Worm (Caenorhabditis elegans) whole organism, L1 larva: ENCODE results near the gene clec-79.

Experiments used
- C16A3.4 ChIP-seq: fragments of 150-350 bp; optimal IDR thresholded peaks from 2 replicates; lab custom pipeline; 2014; ENCODE audit warnings: missing biosample characterization, missing genetic modification characterization
- Y116A8C.19 ChIP-seq: sonication (generic microtip); optimal IDR thresholded peaks from 2 replicates; lab custom pipeline; 2016; ENCODE audit warnings: missing compliant biosample characterization, missing genetic modification characterization, borderline replicate concordance
- alr-1 ChIP-seq: fragments of 200-800 bp; sonication (Bioruptor generic); optimal IDR thresholded peaks from 2 replicates; lab custom pipeline; 2018; ENCODE audit warnings: borderline replicate concordance, mild to moderate bottlenecking, missing genetic modification characterization, missing compliant biosample characterization
- aly-2 ChIP-seq: fragments of 150-350 bp; optimal IDR thresholded peaks from 2 replicates; lab custom pipeline; 2014; ENCODE audit warnings: missing biosample characterization, missing genetic modification characterization
- ama-1 ChIP-seq: fragments of 150-350 bp; optimal IDR thresholded peaks from 2 replicates; lab custom pipeline; 2014
- blmp-1 ChIP-seq: fragments of 150-350 bp; optimal IDR thresholded peaks from 2 replicates; lab custom pipeline; 2014; ENCODE audit warnings: missing biosample characterization, missing genetic modification characterization
- ceh-63 ChIP-seq: fragments of 200-800 bp; sonication (Bioruptor generic); optimal IDR thresholded peaks from 2 replicates; lab custom pipeline; 2018; ENCODE audit warnings: mild to moderate bottlenecking, missing genetic modification characterization, missing compliant biosample characterization
- ceh-82 ChIP-seq, 3 experiments: fragments of 150-350 bp in 1 of 3; sonication (generic microtip) in 2 of 3; optimal IDR thresholded peaks; 2 replicates each; lab custom pipeline; 2014 to 2017; ENCODE audit warnings: missing biosample characterization in 3 of 3, missing genetic modification characterization in 3 of 3
- dsc-1 ChIP-seq: sonication (generic microtip); optimal IDR thresholded peaks from 2 replicates; lab custom pipeline; 2016; ENCODE audit warnings: mild to moderate bottlenecking, missing genetic modification characterization, missing compliant biosample characterization
- efl-1 ChIP-seq, 4 experiments: fragments of 150-350 bp; optimal IDR thresholded peaks in 3 of 4; peaks in 1 of 4; 1 replicate in 1 of 4; 2 replicates in 3 of 4; lab custom pipeline; 2014; ENCODE audit warnings: missing biosample characterization in 2 of 4, missing genetic modification characterization in 2 of 4, missing genetic modification reagents in 2 of 4
- egl-27 ChIP-seq, 2 experiments: fragments of 150-350 bp in 1 of 2; sonication (generic microtip); optimal IDR thresholded peaks; 3 replicates each; lab custom pipeline; 2017 to 2018; ENCODE audit warnings: missing biosample characterization in 2 of 2, missing genetic modification characterization in 2 of 2, missing genetic modification reagents in 2 of 2
- fkh-10 ChIP-seq: sonication (generic microtip); optimal IDR thresholded peaks from 2 replicates; lab custom pipeline; 2017; ENCODE audit warnings: missing biosample characterization, missing genetic modification reagents, missing genetic modification characterization
- fos-1 ChIP-seq: fragments of 150-350 bp; optimal IDR thresholded peaks from 2 replicates; lab custom pipeline; 2014; ENCODE audit warnings: missing biosample characterization, missing genetic modification characterization
- hlh-4 ChIP-seq: sonication (generic microtip); optimal IDR thresholded peaks from 2 replicates; lab custom pipeline; 2016; ENCODE audit warnings: mild to moderate bottlenecking, missing genetic modification characterization, missing compliant biosample characterization
- irx-1 ChIP-seq: sonication (generic microtip); optimal IDR thresholded peaks from 2 replicates; lab custom pipeline; 2016; ENCODE audit warnings: missing genetic modification characterization, missing compliant biosample characterization
- jun-1 ChIP-seq: fragments of 150-350 bp; optimal IDR thresholded peaks from 2 replicates; lab custom pipeline; 2014; ENCODE audit warnings: missing biosample characterization, missing genetic modification reagents, missing genetic modification characterization
- lin-13 ChIP-seq: fragments of 150-350 bp; optimal IDR thresholded peaks from 2 replicates; lab custom pipeline; 2014; ENCODE audit warnings: missing biosample characterization, missing genetic modification reagents, missing genetic modification characterization
- lin-14 ChIP-seq: fragments of 200-800 bp; sonication (Bioruptor generic); optimal IDR thresholded peaks from 2 replicates; lab custom pipeline; 2018; ENCODE audit warnings: mild to moderate bottlenecking, missing genetic modification characterization, moderate library complexity, missing compliant biosample characterization
- lin-35 ChIP-seq, 2 experiments: fragments of 150-350 bp; optimal IDR thresholded peaks; 2 replicates each; lab custom pipeline; 2014; ENCODE audit warnings: missing biosample characterization in 2 of 2, missing genetic modification characterization in 2 of 2, missing genetic modification reagents in 2 of 2
- mdl-1 ChIP-seq, 2 experiments: fragments of 150-350 bp; optimal IDR thresholded peaks; 2 replicates each; lab custom pipeline; 2014 to 2017; ENCODE audit warnings: missing biosample characterization in 2 of 2, missing genetic modification characterization in 2 of 2, inconsistent platforms in 1 of 2
- mep-1 ChIP-seq: fragments of 150-350 bp; optimal IDR thresholded peaks from 2 replicates; lab custom pipeline; 2014; ENCODE audit warnings: missing biosample characterization, missing genetic modification characterization
- nhr-12 ChIP-seq: sonication (generic microtip); optimal IDR thresholded peaks from 2 replicates; lab custom pipeline; 2017; ENCODE audit warnings: missing biosample characterization, missing genetic modification characterization
- nhr-28 ChIP-seq: fragments of 150-350 bp; optimal IDR thresholded peaks from 2 replicates; lab custom pipeline; 2014; ENCODE audit warnings: missing biosample characterization, missing genetic modification characterization
- nhr-71 ChIP-seq: sonication (generic microtip); optimal IDR thresholded peaks from 2 replicates; lab custom pipeline; 2016; ENCODE audit warnings: mild to moderate bottlenecking, missing genetic modification characterization, moderate library complexity, missing compliant biosample characterization
- nhr-77 ChIP-seq: fragments of 150-350 bp; optimal IDR thresholded peaks from 2 replicates; lab custom pipeline; 2014; ENCODE audit warnings: missing biosample characterization, missing genetic modification characterization
- nhr-84 ChIP-seq: sonication (generic microtip); optimal IDR thresholded peaks from 2 replicates; lab custom pipeline; 2017; ENCODE audit warnings: missing biosample characterization, missing genetic modification characterization
- nhr-90 ChIP-seq: sonication (generic microtip); optimal IDR thresholded peaks from 2 replicates; lab custom pipeline; 2016; ENCODE audit warnings: mild to moderate bottlenecking, missing genetic modification characterization, missing compliant biosample characterization; ENCODE audit not compliant: poor library complexity
- pqm-1 ChIP-seq: sonication (generic microtip); optimal IDR thresholded peaks from 3 replicates; lab custom pipeline; 2017; ENCODE audit warnings: missing biosample characterization, missing genetic modification characterization
- rnt-1 ChIP-seq: sonication (generic microtip); optimal IDR thresholded peaks from 2 replicates; lab custom pipeline; 2016; ENCODE audit warnings: mild to moderate bottlenecking, missing genetic modification characterization, moderate library complexity, missing compliant biosample characterization
- sox-4 ChIP-seq: sonication (generic microtip); optimal IDR thresholded peaks from 2 replicates; lab custom pipeline; 2016; ENCODE audit warnings: missing genetic modification characterization, missing compliant biosample characterization
- tbx-2 ChIP-seq: sonication (generic microtip); optimal IDR thresholded peaks from 2 replicates; lab custom pipeline; 2016; ENCODE audit warnings: missing genetic modification characterization, missing compliant biosample characterization
- tlp-1 ChIP-seq: fragments of 150-350 bp; optimal IDR thresholded peaks from 2 replicates; lab custom pipeline; 2014; ENCODE audit warnings: missing biosample characterization, missing genetic modification characterization
- unc-30 ChIP-seq: sonication (generic microtip); optimal IDR thresholded peaks from 2 replicates; lab custom pipeline; 2017; ENCODE audit warnings: missing biosample characterization, missing genetic modification characterization
- unc-98 ChIP-seq: fragments of 200-800 bp; sonication (Bioruptor generic); IDR thresholded peaks from 2 replicates; pipeline ENCODE4 v1.3.6; 2022; ENCODE audit warnings: missing genetic modification characterization, missing compliant biosample characterization
- zag-1 ChIP-seq: fragments of 150-350 bp; optimal IDR thresholded peaks from 2 replicates; lab custom pipeline; 2014; ENCODE audit warnings: missing biosample characterization, missing genetic modification characterization
- ztf-11 ChIP-seq, 2 experiments: sonication (generic microtip); optimal IDR thresholded peaks; 2 replicates each; lab custom pipeline; 2016 to 2017; ENCODE audit warnings: missing genetic modification characterization in 2 of 2, missing biosample characterization in 1 of 2, missing compliant biosample characterization in 1 of 2

Gene clec-79

ce11 chrIV:4007697-4008096, 34.5 kb downstream of the clec-79 start, which contains the start of gene W02C12.2:
W02C12.2 (minus strand) TSS chrIV:4007973.
- TF ChIP-seq rnt-1 (tag; lab: Kevin White, UChicago), result peak; percentile 6
- TF ChIP-seq mep-1, result no peak
- no peak for TF ChIP-seq nhr-12 (tag; lab: Kevin White, UChicago)
- peak in 1 of 3 experiments; percentile 44 for TF ChIP-seq ceh-82 (tag; optimal IDR thresholded peaks at IDR 0.05; lab: Kevin White, UChicago)
- TF ChIP-seq efl-1 (optimal IDR thresholded peaks at IDR 0.05; lab: Kevin White, UChicago), result no peak
- TF ChIP-seq efl-1 (GFP tag; optimal IDR thresholded peaks at IDR 0.05 in 1 of 2; lab: Kevin White, UChicago), result no peak
- TF ChIP-seq lin-14 (GFP tag; lab: Kevin White, UChicago), result peak; percentile 71
- TF ChIP-seq alr-1 (tag; lab: Kevin White, UChicago), result no peak
- no peak for TF ChIP-seq ceh-63 (GFP tag; lab: Kevin White, UChicago)
- no peak for TF ChIP-seq tbx-2 (tag; lab: Kevin White, UChicago)
- TF ChIP-seq lin-35 (GFP tag; optimal IDR thresholded peaks at IDR 0.05; lab: Kevin White, UChicago), result peak in 1 of 2 experiments; percentile 9
- no peak for TF ChIP-seq mdl-1 (tag; optimal IDR thresholded peaks at IDR 0.05; lab: Kevin White, UChicago)
- TF ChIP-seq zag-1 (tag; lab: Kevin White, UChicago), result no peak
- no peak for TF ChIP-seq ztf-11 (tag; optimal IDR thresholded peaks at IDR 0.05; lab: Kevin White, UChicago)
- TF ChIP-seq lin-13, result no peak
- TF ChIP-seq tlp-1 (tag; lab: Kevin White, UChicago), result no peak
- no peak for TF ChIP-seq nhr-90
- no peak for TF ChIP-seq ama-1 (lab: Kevin White, UChicago)
- TF ChIP-seq sox-4 (tag; lab: Kevin White, UChicago), result no peak
- TF ChIP-seq, all 84 proteins: peak for 4

- no peak for TF ChIP-seq Y116A8C.19 (tag; lab: Kevin White, UChicago)
- no peak for TF ChIP-seq dsc-1 (tag; lab: Kevin White, UChicago)
- TF ChIP-seq irx-1 (tag; lab: Kevin White, UChicago), result no peak
- no peak for TF ChIP-seq rnt-1 (tag; lab: Kevin White, UChicago)
- TF ChIP-seq blmp-1 (tag; lab: Kevin White, UChicago), result peak; percentile 95
- no peak for TF ChIP-seq hlh-4 (tag; lab: Kevin White, UChicago)
- TF ChIP-seq pqm-1, result no peak
- no peak for TF ChIP-seq egl-27 (tag; optimal IDR thresholded peaks at IDR 0.05; lab: Kevin White, UChicago)
- no peak for TF ChIP-seq nhr-84 (tag; lab: Kevin White, UChicago)
- no peak for TF ChIP-seq nhr-90
- no peak for TF ChIP-seq fkh-10 (GFP tag; lab: Kevin White, UChicago)
- peak; percentile 34 for TF ChIP-seq lin-14 (GFP tag; lab: Kevin White, UChicago)
- no peak for TF ChIP-seq aly-2
- no peak for TF ChIP-seq nhr-77 (tag; lab: Kevin White, UChicago)
- no peak for TF ChIP-seq jun-1 (tag; lab: Kevin White, UChicago)
- no peak for TF ChIP-seq tbx-2 (tag; lab: Kevin White, UChicago)
- TF ChIP-seq alr-1 (tag; lab: Kevin White, UChicago), result no peak
- TF ChIP-seq nhr-71 (tag; lab: Kevin White, UChicago), result no peak
- no peak for TF ChIP-seq fos-1
- no peak for TF ChIP-seq nhr-28 (tag; lab: Kevin White, UChicago)
- TF ChIP-seq efl-1 (optimal IDR thresholded peaks at IDR 0.05; lab: Kevin White, UChicago), result no peak
- peak in 1 of 2 experiments; percentile 1 for TF ChIP-seq efl-1 (GFP tag; optimal IDR thresholded peaks at IDR 0.05 in 1 of 2; lab: Kevin White, UChicago)
- TF ChIP-seq sox-4 (tag; lab: Kevin White, UChicago), result no peak
- no peak for TF ChIP-seq C16A3.4 (tag; lab: Kevin White, UChicago)
- no peak for TF ChIP-seq unc-98
- no peak for TF ChIP-seq unc-30
These were observed 35.3 kb downstream of the clec-79 start for ce11 chrIV:4008440-4008839.

ce11 chrIV:4009923-4010322, 36.8 kb downstream of the clec-79 start:
- no peak for TF ChIP-seq efl-1 (optimal IDR thresholded peaks at IDR 0.05; lab: Kevin White, UChicago)
- TF ChIP-seq efl-1 (GFP tag; optimal IDR thresholded peaks at IDR 0.05 in 1 of 2; lab: Kevin White, UChicago), result peak in 1 of 2 experiments; percentile 12
- no peak for TF ChIP-seq nhr-12 (tag; lab: Kevin White, UChicago)
